Worm (Caenorhabditis elegans) whole organism, L1 larva: ENCODE data around the gene grl-1.

Source experiments
- fos-1 ChIP-seq: fragments of 150-350 bp; optimal IDR thresholded peaks from 2 replicates; lab custom pipeline; 2014; ENCODE audit warnings: missing biosample characterization, missing genetic modification characterization
- unc-62 ChIP-seq: fragments of 150-350 bp; optimal IDR thresholded peaks from 2 replicates; lab custom pipeline; 2014; ENCODE audit warnings: missing biosample characterization, missing genetic modification reagents, missing genetic modification characterization
- ztf-4 ChIP-seq: fragments of 150-350 bp; optimal IDR thresholded peaks from 2 replicates; lab custom pipeline; 2014; ENCODE audit warnings: missing biosample characterization, missing genetic modification characterization

DNA sequence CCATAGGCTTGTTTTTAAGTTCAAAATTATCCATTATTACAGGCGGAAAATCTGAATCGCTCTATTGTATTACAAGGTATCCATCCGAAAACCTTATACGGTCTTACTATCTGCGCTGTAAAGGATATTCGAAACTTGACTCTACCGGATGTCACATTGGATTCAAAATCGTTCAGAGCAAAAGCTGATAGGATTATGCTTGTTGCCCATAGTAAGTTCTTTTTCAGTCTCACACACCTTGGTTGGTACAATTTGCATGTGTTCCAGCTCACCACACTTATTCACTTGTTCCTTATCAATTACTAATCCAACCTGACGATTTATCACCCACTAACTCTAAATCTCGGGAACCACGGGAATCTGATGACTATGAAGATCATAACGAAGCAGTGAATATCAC is 6.0 kb downstream of the grl-1 start:
- TF ChIP-seq unc-62: no peak
- TF ChIP-seq ztf-4: no peak
- TF ChIP-seq fos-1 (tag; lab: Kevin White, UChicago): no peak
